Fruit fly (Drosophila melanogaster): ENCODE results near the gene Tom20.

DNA sequence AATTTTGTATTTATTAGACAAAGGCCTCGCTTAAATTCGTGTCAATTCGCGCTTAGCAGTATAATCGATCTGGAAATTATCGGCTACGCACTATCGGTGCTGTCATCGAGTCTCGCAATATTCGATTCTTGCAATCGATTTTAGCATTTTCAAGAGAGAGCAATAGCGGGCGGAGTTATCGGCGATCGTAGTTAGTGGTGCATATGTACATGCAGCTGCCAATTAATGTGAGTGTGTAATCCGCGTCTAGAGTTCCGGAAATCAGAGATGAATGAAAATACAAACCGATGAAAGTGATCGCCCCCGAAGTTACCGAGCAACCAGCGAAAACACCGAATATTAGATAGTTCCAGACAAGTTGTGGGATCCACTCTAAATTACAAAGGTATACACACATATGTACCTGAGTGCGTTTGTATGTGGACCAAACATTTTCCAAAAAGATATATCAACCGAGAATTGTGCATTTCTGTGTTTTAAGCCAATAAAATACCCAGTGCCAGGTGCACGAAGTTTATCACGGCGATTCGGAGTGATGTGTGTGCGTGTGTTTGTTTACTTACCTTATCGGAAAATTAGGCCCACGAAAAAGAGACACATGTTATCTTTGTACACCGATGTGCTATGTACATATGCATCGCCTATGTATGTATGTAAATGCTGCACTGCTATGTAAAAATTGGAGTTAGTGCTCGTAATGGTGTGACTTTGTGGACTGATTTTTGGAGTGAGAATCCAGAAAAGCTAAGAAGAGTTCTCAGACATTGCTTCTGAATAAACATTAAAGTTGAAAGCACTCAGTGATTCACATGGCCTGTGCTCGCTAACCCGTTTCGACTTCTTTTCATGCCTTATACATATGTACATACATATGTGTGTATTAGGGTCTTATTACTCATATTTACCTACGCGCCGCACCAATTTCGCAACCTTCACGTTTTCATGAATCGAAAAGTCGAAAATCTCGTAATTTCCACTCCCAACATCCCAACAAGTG is 6.1 kb downstream of the Tom20 start:
- TF ChIP-seq CTCF (optimal IDR thresholded peaks at IDR 0.05) (peak; percentile 20 to 27), CG8478 (optimal IDR thresholded peaks at IDR 0.05) (no peak)
